Worm (Caenorhabditis elegans): ENCODE measurements around the gene T11F9.21.

- TF ChIP-seq dao-5 (tag; optimal IDR thresholded peaks at IDR 0.05) (no peak), him-1 (tag; optimal IDR thresholded peaks at IDR 0.05) (no peak)
Observed at ce11 chrV:11517789-11518188, 25.2 kb downstream of the T11F9.21 start, which contains the start of gene C55A6.4.
